Fruit fly (Drosophila melanogaster): ENCODE measurements around the gene CG46462.

DNA sequence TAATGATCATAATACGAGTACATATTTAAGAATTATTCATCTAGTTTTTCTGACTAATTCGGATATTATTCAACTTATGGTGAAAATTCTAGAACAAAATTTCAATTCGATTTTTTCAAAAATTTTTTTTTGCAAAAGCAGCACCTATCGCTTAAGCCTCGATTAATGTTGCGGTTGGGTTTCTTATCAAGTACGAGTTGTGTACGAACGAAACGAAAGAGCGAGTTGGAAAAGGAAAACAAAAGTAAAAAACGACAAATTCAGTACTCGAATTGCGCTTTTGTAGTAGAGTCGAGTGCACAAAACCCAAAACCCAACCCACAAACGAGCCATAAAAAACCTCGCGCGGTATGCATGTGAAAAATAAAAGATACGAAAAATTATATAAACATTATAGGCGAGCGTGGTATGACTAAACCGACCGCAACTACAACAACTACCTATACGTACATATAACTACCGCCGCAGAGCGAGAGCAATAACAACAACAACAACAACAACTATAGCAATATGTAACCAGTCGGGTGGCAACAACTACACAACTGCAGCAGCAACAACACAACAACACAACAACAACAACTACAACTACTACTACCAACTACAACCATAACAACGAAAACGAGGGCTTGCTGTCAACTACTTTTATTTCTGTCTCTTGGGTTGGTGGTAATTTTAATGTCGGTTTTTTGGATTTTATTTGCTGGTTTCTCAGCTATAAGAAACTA lies 26.9 kb upstream of the CG46462 start:
- no peak for TF ChIP-seq psq (optimal IDR thresholded peaks at IDR 0.05)
- no peak for TF ChIP-seq Myc (optimal IDR thresholded peaks at IDR 0.05)
- TF ChIP-seq h (optimal IDR thresholded peaks at IDR 0.05), result no peak

Measured in Kc167 (cell line).